Fruit fly (Drosophila melanogaster) whole organism: ENCODE results near the gene CG13123.

ENCODE experiments used
- Dll ChIP-seq: fragments of >200 bp; optimal IDR thresholded peaks from 2 replicates; lab custom pipeline; 2017
- EcR ChIP-seq, 2 experiments: fragments of >200 bp; optimal IDR thresholded peaks; 2 replicates each; lab custom pipeline; 2017; ENCODE audit warnings: missing biosample characterization in 2 of 2, missing genetic modification characterization in 2 of 2, missing genetic modification reagents in 2 of 2
- pan ChIP-seq: fragments of >200 bp; optimal IDR thresholded peaks from 2 replicates; lab custom pipeline; 2017

dm6 chr2L:9757990-9758814 lies 34.7 kb downstream of the CG13123 start, which contains the start of gene zf30C:
- TF ChIP-seq EcR (GFP tag; optimal IDR thresholded peaks at IDR 0.05; lab: Kevin White, UChicago) (no peak), Dll (no peak), pan (no peak)
